Worm (Caenorhabditis elegans) whole organism, L4 larva: ENCODE data around the gene F56C3.9.

ENCODE experiments used
- ZK546.5 ChIP-seq, 2 experiments: sonication (generic microtip); optimal IDR thresholded peaks; 2 replicates each; lab custom pipeline; 2017; ENCODE audit warnings: missing biosample characterization in 2 of 2, missing genetic modification characterization in 2 of 2
- aly-2 ChIP-seq: sonication (generic microtip); optimal IDR thresholded peaks from 2 replicates; lab custom pipeline; 2018; ENCODE audit warnings: missing biosample characterization, missing genetic modification characterization
- hlh-30 ChIP-seq: sonication (generic microtip); optimal IDR thresholded peaks from 2 replicates; lab custom pipeline; 2017; ENCODE audit warnings: antibody characterized with exemption, mild to moderate bottlenecking, missing genetic modification characterization, missing compliant biosample characterization; ENCODE audit not compliant: insufficient read depth
- lin-13 ChIP-seq: fragments of 150-350 bp; optimal IDR thresholded peaks from 2 replicates; lab custom pipeline; 2014; ENCODE audit warnings: missing biosample characterization, missing genetic modification reagents, missing genetic modification characterization
- lin-15B ChIP-seq: fragments of 150-350 bp; sonication (generic microtip); optimal IDR thresholded peaks from 3 replicates; lab custom pipeline; 2014; ENCODE audit warnings: missing biosample characterization, missing genetic modification characterization
- lin-39 ChIP-seq: fragments of 150-350 bp; optimal IDR thresholded peaks from 2 replicates; lab custom pipeline; 2014; ENCODE audit warnings: missing biosample characterization, missing genetic modification reagents, missing genetic modification characterization
- nhr-11 ChIP-seq: fragments of 150-350 bp; optimal IDR thresholded peaks from 2 replicates; lab custom pipeline; 2014; ENCODE audit warnings: missing biosample characterization, missing genetic modification characterization
- nhr-42 ChIP-seq: fragments of 200-800 bp; sonication (Bioruptor generic); IDR thresholded peaks from 2 replicates; pipeline ENCODE4 v1.3.6; 2022; ENCODE audit warnings: missing genetic modification characterization, missing compliant biosample characterization
- pqm-1 ChIP-seq: sonication (generic microtip); optimal IDR thresholded peaks from 2 replicates; lab custom pipeline; 2017; ENCODE audit warnings: missing biosample characterization, missing genetic modification characterization
- ztf-11 ChIP-seq: fragments of 150-350 bp; optimal IDR thresholded peaks from 2 replicates; lab custom pipeline; 2014; ENCODE audit warnings: missing biosample characterization, missing genetic modification characterization

DNA sequence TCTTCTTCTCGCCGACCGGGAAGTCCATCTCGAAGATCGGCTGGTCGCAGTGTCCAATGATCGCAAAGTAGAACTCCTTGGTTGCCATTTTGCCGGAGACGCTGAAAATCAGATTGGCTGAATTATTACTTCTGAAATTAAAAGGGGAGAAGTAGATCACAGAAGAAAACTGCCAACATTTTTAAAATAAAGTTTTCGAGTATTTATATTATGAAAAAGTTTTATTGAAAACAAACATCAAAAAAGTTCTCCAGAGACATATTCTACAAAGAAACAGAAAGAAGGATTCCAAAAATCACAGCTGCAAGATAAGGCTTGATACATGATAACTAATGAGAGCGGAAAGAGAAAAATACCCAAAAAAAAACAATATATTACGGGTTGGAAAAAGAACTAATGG is 46.4 kb upstream of the F56C3.9 start, which contains the start of gene sedl-1:
- TF ChIP-seq hlh-30 (tag; lab: Kevin White, UChicago), result no peak
- no peak for TF ChIP-seq nhr-42 (GFP tag; lab: Robert Waterston, UW)
- TF ChIP-seq ztf-11 (tag; lab: Kevin White, UChicago), result no peak
- TF ChIP-seq lin-39 (tag; lab: Kevin White, UChicago), result no peak
- TF ChIP-seq nhr-11 (tag; lab: Kevin White, UChicago), result no peak
- TF ChIP-seq aly-2 (tag; lab: Kevin White, UChicago), result no peak
- no peak for TF ChIP-seq ZK546.5 (tag; optimal IDR thresholded peaks at IDR 0.05; lab: Kevin White, UChicago)
- no peak for TF ChIP-seq pqm-1 (tag; lab: Kevin White, UChicago)
- TF ChIP-seq lin-15B (tag; lab: Kevin White, UChicago), result no peak
- TF ChIP-seq lin-13 (GFP tag; lab: Kevin White, UChicago), result no peak
